Fruit fly (Drosophila melanogaster): ENCODE data around the gene PolI.

The PolI gene

DNA sequence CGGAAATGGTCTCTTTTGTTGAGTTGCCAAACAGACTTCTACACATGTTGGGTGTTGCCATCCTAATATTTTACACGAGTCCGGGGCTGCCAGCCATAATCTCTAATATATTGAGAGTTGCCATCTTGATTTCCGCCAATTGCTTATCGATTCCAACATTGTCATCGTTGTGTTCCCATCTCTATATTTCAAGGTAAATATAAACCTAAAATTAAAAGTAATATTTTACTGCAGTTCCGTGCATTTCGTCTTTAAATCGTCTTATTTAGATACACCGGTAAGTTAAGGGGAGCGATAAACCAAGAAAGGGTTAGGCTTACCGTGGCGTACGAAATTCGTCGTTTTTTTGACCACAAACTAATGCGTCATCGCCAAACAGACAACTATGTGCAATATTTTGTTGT lies at the start of gene PolI:
Gene PolI (plus strand): TSS at position 138 of the 404 bp plus-strand sequence.
- TF ChIP-seq ey (GFP tag; optimal IDR thresholded peaks at IDR 0.05) (peak; percentile 14), CG9705 (GFP tag; optimal IDR thresholded peaks at IDR 0.05) (peak; percentile 15), Myc (optimal IDR thresholded peaks at IDR 0.05) (peak; percentile 90), fru (GFP tag; optimal IDR thresholded peaks at IDR 0.05) (peak; percentile 28), Hr78 (GFP tag; optimal IDR thresholded peaks at IDR 0.05) (no peak), dl (GFP tag; optimal IDR thresholded peaks at IDR 0.05; ENCODE audit: insufficient read depth in 1 of 2, partially characterized antibody in 2 of 2) (no peak), rgr (GFP tag; optimal IDR thresholded peaks at IDR 0.05) (peak; percentile 18), usp (GFP tag; optimal IDR thresholded peaks at IDR 0.05) (no peak), Rel (GFP tag; optimal IDR thresholded peaks at IDR 0.05) (no peak), Rel (tag; optimal IDR thresholded peaks at IDR 0.05) (peak; percentile 49), Jra (GFP tag; optimal IDR thresholded peaks at IDR 0.05) (peak; percentile 35), sage (GFP tag; optimal IDR thresholded peaks at IDR 0.05) (peak; percentile 67), Hr83 (GFP tag; optimal IDR thresholded peaks at IDR 0.05; ENCODE audit: poor library complexity, severe bottlenecking) (peak; percentile 51), HLH106 (tag; optimal IDR thresholded peaks at IDR 0.05) (peak; percentile 28), Sp1 (GFP tag; optimal IDR thresholded peaks at IDR 0.05) (no peak), br (GFP tag; optimal IDR thresholded peaks at IDR 0.05) (no peak), Dfd (GFP tag; optimal IDR thresholded peaks at IDR 0.05) (no peak), h (GFP tag; optimal IDR thresholded peaks at IDR 0.05) (peak; percentile 45), foxo (GFP tag; optimal IDR thresholded peaks at IDR 0.05) (peak in 1 of 2 experiments; percentile 34), Dif (GFP tag; optimal IDR thresholded peaks at IDR 0.05; ENCODE audit: partially characterized antibody) (no peak), Hnf4 (GFP tag; optimal IDR thresholded peaks at IDR 0.05) (peak; percentile 31)

DNA sequence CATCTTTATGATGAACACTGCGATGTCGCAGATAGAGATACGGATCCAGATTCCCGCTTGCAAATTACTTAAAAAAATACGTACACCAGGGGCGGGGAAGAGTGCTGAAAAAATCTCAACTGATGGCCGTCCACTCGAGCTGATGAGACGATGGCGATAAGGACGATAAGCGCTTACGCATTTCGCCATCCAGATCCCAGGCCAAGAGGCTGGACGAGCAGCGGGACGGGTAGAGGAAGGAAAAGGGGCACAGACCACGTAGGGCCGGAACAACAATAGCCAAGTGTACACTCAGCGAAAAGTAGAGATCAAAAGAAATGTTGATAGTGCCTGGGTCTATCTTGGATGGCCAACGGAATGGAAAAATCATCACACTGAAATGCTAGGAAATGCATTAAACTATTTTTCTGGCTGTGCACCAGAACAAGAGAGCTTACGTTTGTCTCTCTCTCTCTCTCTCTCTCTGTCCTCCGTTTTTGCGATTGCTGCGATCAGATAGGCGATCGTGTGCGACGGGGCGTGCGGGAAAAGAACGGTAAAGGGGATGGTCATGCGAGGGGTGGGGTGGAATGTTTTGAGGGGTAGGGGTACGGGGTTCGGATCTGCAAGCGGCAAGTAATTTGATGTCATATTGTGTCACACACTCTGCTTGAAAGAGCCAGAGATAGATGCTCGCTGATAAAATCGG lies 45.7 kb upstream of the PolI start:
- TF ChIP-seq foxo (GFP tag; optimal IDR thresholded peaks at IDR 0.05), result no peak
- no peak for TF ChIP-seq rgr (GFP tag; optimal IDR thresholded peaks at IDR 0.05)
- TF ChIP-seq dsf (GFP tag; optimal IDR thresholded peaks at IDR 0.05; ENCODE audit: borderline replicate concordance), result no peak
- TF ChIP-seq Jra (GFP tag; optimal IDR thresholded peaks at IDR 0.05), result no peak
- no peak for TF ChIP-seq Hr78 (GFP tag; optimal IDR thresholded peaks at IDR 0.05)
- no peak for TF ChIP-seq sv (GFP tag; optimal IDR thresholded peaks at IDR 0.05)
- TF ChIP-seq Myc (optimal IDR thresholded peaks at IDR 0.05), result no peak
- no peak for TF ChIP-seq h (GFP tag; optimal IDR thresholded peaks at IDR 0.05)
- no peak for TF ChIP-seq usp (GFP tag; optimal IDR thresholded peaks at IDR 0.05)
- TF ChIP-seq woc (GFP tag; optimal IDR thresholded peaks at IDR 0.05), result no peak

DNA sequence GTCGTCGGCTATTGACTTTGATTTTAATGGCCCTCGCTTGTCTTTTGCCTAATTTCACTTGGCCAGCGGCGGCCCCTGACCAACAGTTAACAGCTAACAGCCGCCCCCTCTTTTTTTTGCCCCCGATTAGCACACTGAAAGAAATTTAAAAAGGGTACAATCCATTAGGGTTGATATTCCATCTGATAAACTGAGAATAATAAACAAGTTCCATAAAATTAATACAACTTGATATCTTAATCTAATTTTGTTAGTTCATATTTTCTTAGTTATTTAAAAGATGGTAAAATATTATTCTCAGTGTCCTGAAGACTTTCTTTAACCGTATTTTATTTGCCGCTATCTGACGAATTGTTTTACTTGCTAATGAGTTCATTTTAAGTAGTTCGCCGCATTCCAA lies 43.8 kb upstream of the PolI start:
- TF ChIP-seq rgr (GFP tag; optimal IDR thresholded peaks at IDR 0.05) (no peak), br (GFP tag; optimal IDR thresholded peaks at IDR 0.05) (no peak), Jra (GFP tag; optimal IDR thresholded peaks at IDR 0.05) (no peak), Hr83 (GFP tag; optimal IDR thresholded peaks at IDR 0.05; ENCODE audit: poor library complexity, severe bottlenecking) (no peak), sage (GFP tag; optimal IDR thresholded peaks at IDR 0.05) (no peak), fru (GFP tag; optimal IDR thresholded peaks at IDR 0.05) (no peak), Dif (GFP tag; optimal IDR thresholded peaks at IDR 0.05; ENCODE audit: partially characterized antibody) (no peak), sv (GFP tag; optimal IDR thresholded peaks at IDR 0.05) (no peak), CG32264 (GFP tag; optimal IDR thresholded peaks at IDR 0.05) (no peak)

DNA sequence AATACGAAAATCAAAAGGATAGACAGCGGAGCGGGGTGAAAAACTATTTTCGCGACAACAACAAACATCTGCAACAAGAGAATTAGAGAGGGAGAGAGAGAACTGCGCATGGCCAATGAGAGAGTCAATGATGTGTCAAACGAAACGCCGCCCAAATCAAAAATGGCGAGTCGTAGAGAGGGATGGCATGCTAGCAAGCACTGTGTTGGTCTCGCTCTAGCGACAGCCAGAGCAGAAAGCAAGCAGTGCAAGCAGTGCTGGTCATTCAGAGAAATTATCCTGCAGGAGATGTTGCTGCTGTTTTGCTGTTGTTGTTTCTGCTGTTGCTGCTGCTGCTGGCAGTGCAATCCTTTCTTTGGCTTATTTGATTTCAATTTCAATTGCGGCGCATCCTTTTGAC lies 42.4 kb upstream of the PolI start:
- TF ChIP-seq h (GFP tag; optimal IDR thresholded peaks at IDR 0.05) (peak; percentile 3), dl (GFP tag; optimal IDR thresholded peaks at IDR 0.05; ENCODE audit: insufficient read depth in 1 of 2, partially characterized antibody in 2 of 2) (peak in 1 of 2 experiments; percentile 39), Hnf4 (GFP tag; optimal IDR thresholded peaks at IDR 0.05) (no peak), Dif (GFP tag; optimal IDR thresholded peaks at IDR 0.05; ENCODE audit: partially characterized antibody) (peak; percentile 73), Rel (GFP tag; optimal IDR thresholded peaks at IDR 0.05) (no peak), Rel (tag; optimal IDR thresholded peaks at IDR 0.05) (no peak), Vsx2 (GFP tag; optimal IDR thresholded peaks at IDR 0.05; ENCODE audit: partially characterized antibody) (peak; percentile 48), N (GFP tag; optimal IDR thresholded peaks at IDR 0.05) (peak; percentile 66)

DNA sequence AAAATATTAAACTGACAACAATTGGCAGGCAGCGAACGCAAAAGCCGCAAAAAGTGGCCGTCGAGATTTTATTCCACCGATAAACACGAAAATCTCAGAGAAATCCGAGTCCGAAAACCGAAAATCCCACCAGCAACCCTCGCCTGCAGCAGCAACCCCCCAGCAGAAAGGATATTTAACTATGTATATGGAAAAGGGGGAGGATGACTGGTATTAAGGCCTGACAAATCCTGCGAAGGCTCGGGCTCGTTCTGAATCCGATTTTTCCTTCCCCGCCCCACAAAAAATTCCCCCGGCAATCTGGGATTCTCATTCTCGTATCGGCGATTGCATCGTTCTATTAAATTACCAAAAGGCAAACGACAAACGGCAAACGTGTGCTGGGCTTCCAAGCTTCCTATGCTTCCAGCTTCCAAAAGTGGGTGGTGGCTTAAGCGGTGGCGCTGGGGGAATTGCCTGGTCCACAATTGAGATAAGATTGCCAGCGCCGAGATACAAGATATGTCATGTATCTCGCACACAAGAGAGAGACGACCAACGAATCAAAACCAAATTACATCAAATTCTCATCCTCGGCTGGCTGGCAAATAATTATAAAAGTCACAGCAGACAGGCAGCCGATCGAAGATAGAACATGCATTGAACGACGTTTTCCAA lies 40.9 kb upstream of the PolI start:
- no peak for TF ChIP-seq Abd-B (GFP tag; optimal IDR thresholded peaks at IDR 0.05)
- TF ChIP-seq CG32264 (GFP tag; optimal IDR thresholded peaks at IDR 0.05), result no peak
- no peak for TF ChIP-seq dsf (GFP tag; optimal IDR thresholded peaks at IDR 0.05; ENCODE audit: borderline replicate concordance)
- TF ChIP-seq tai (GFP tag; optimal IDR thresholded peaks at IDR 0.05), result no peak
- TF ChIP-seq Dif (GFP tag; optimal IDR thresholded peaks at IDR 0.05; ENCODE audit: partially characterized antibody), result no peak

All from whole organism, wandering third instar larva.